Worm (Caenorhabditis elegans) whole organism, L4 larva: ENCODE measurements around the gene F08F8.9.

Experiments
- D1046.2 ChIP-seq: fragments of 200-800 bp; sonication (Bioruptor generic); IDR thresholded peaks from 2 replicates; pipeline ENCODE4 v1.3.6; 2022; ENCODE audit warnings: missing genetic modification characterization, missing compliant biosample characterization
- F10B5.3 ChIP-seq: sonication (generic microtip); optimal IDR thresholded peaks from 2 replicates; lab custom pipeline; 2016; ENCODE audit warnings: mild to moderate bottlenecking, missing genetic modification characterization, missing compliant biosample characterization
- F49E8.2 ChIP-seq: sonication (generic microtip); optimal IDR thresholded peaks from 2 replicates; lab custom pipeline; 2016; ENCODE audit warnings: missing compliant biosample characterization, mild to moderate bottlenecking, missing genetic modification characterization, borderline replicate concordance
- T20F7.1 ChIP-seq: fragments of 200-800 bp; sonication (Bioruptor generic); optimal IDR thresholded peaks from 2 replicates; lab custom pipeline; 2018; ENCODE audit warnings: mild to moderate bottlenecking, missing genetic modification characterization, missing compliant biosample characterization
- T26A8.4 ChIP-seq: fragments of 200-800 bp; sonication (Bioruptor generic); IDR thresholded peaks from 2 replicates; pipeline ENCODE4 v1.3.6; 2022; ENCODE audit warnings: missing genetic modification characterization, missing compliant biosample characterization
- ZK337.2 ChIP-seq: fragments of 200-800 bp; sonication (Bioruptor generic); IDR thresholded peaks from 2 replicates; pipeline ENCODE4 v1.3.6; 2022; ENCODE audit warnings: missing genetic modification reagents, missing genetic modification characterization, missing compliant biosample characterization
- aha-1 ChIP-seq: fragments of 150-350 bp; peaks from one replicate; lab custom pipeline; 2014; ENCODE audit warnings: missing biosample characterization, missing genetic modification characterization
- aly-2 ChIP-seq: sonication (generic microtip); optimal IDR thresholded peaks from 2 replicates; lab custom pipeline; 2018; ENCODE audit warnings: missing biosample characterization, missing genetic modification characterization
- ceh-28 ChIP-seq: fragments of 150-350 bp; optimal IDR thresholded peaks from 2 replicates; lab custom pipeline; 2014; ENCODE audit warnings: missing biosample characterization, missing genetic modification reagents, missing genetic modification characterization
- ceh-32 ChIP-seq: sonication (generic microtip); optimal IDR thresholded peaks from 2 replicates; lab custom pipeline; 2016; ENCODE audit warnings: mild to moderate bottlenecking, missing genetic modification characterization, missing compliant biosample characterization; ENCODE audit not compliant: poor library complexity
- ceh-82 ChIP-seq: sonication (generic microtip); optimal IDR thresholded peaks from 2 replicates; lab custom pipeline; 2017; ENCODE audit warnings: missing biosample characterization, missing genetic modification characterization
- cey-2 ChIP-seq: sonication (generic microtip); optimal IDR thresholded peaks from 3 replicates; lab custom pipeline; 2017; ENCODE audit warnings: missing genetic modification characterization, mild to moderate bottlenecking, missing compliant biosample characterization, antibody characterized with exemption, borderline replicate concordance; ENCODE audit not compliant: insufficient read depth
- daf-16 ChIP-seq, 3 experiments: sonication (generic microtip); optimal IDR thresholded peaks; 2 replicates each; lab custom pipeline; 2016 to 2017; ENCODE audit warnings: missing genetic modification characterization in 3 of 3, missing genetic modification reagents in 3 of 3, mild to moderate bottlenecking in 2 of 3, missing compliant biosample characterization in 2 of 3, missing biosample characterization in 1 of 3, moderate library complexity in 1 of 3
- dmd-6 ChIP-seq: fragments of 200-800 bp; sonication (Bioruptor generic); IDR thresholded peaks from 2 replicates; pipeline ENCODE4 v1.3.6; 2022; ENCODE audit warnings: missing genetic modification reagents, missing genetic modification characterization, missing compliant biosample characterization
- dmd-8 ChIP-seq: fragments of 200-800 bp; sonication (Bioruptor generic); IDR thresholded peaks from 2 replicates; pipeline ENCODE4 v1.3.6; 2022; ENCODE audit warnings: missing genetic modification characterization, missing compliant biosample characterization
- dmd-9 ChIP-seq: fragments of 200-800 bp; sonication (Bioruptor generic); IDR thresholded peaks from 2 replicates; pipeline ENCODE4 v1.3.6; 2022; ENCODE audit warnings: missing genetic modification reagents, missing genetic modification characterization, missing compliant biosample characterization
- dpl-1 ChIP-seq: fragments of 150-350 bp; optimal IDR thresholded peaks from 2 replicates; lab custom pipeline; 2014; ENCODE audit warnings: missing biosample characterization, missing genetic modification reagents, missing genetic modification characterization
- dve-1 ChIP-seq: sonication (generic microtip); optimal IDR thresholded peaks from 2 replicates; lab custom pipeline; 2017; ENCODE audit warnings: antibody characterized with exemption, mild to moderate bottlenecking, missing genetic modification characterization, missing compliant biosample characterization; ENCODE audit not compliant: insufficient read depth
- egl-43 ChIP-seq: fragments of 200-800 bp; sonication (Bioruptor generic); IDR thresholded peaks from 2 replicates; pipeline ENCODE4 v1.3.6; 2022; ENCODE audit warnings: missing genetic modification reagents, missing genetic modification characterization, missing compliant biosample characterization
- fkh-10 ChIP-seq: fragments of 150-350 bp; optimal IDR thresholded peaks from 2 replicates; lab custom pipeline; 2014; ENCODE audit warnings: missing biosample characterization, missing genetic modification reagents, missing genetic modification characterization
- fos-1 ChIP-seq: fragments of 150-350 bp; optimal IDR thresholded peaks from 2 replicates; lab custom pipeline; 2014; ENCODE audit warnings: missing biosample characterization, missing genetic modification characterization
- hlh-11 ChIP-seq: fragments of 200-800 bp; sonication (Bioruptor generic); optimal IDR thresholded peaks from 2 replicates; lab custom pipeline; 2018; ENCODE audit warnings: mild to moderate bottlenecking, missing genetic modification characterization, missing compliant biosample characterization
- jun-1 ChIP-seq: fragments of 150-350 bp; optimal IDR thresholded peaks from 2 replicates; lab custom pipeline; 2014; ENCODE audit warnings: missing biosample characterization, missing genetic modification reagents, missing genetic modification characterization
- lin-38 ChIP-seq: fragments of 200-800 bp; sonication (Bioruptor generic); IDR thresholded peaks from 2 replicates; pipeline ENCODE4 v1.3.6; 2022; ENCODE audit warnings: missing genetic modification reagents, missing genetic modification characterization, missing compliant biosample characterization
- madf-9 ChIP-seq: fragments of 200-800 bp; sonication (Bioruptor generic); conservative IDR thresholded peaks from 2 replicates; pipeline ENCODE4 v1.3.6; 2022; ENCODE audit warnings: missing genetic modification reagents, missing genetic modification characterization, missing compliant biosample characterization
- mep-1 ChIP-seq: fragments of 150-350 bp; sonication (generic microtip); optimal IDR thresholded peaks from 3 replicates; lab custom pipeline; 2014; ENCODE audit warnings: missing biosample characterization, missing genetic modification characterization
- mes-2 ChIP-seq: sonication (generic microtip); optimal IDR thresholded peaks from 2 replicates; lab custom pipeline; 2016; ENCODE audit warnings: missing genotype, mild to moderate bottlenecking, missing genetic modification characterization, missing compliant biosample characterization; ENCODE audit not compliant: poor library complexity, severe bottlenecking
- mxl-2 ChIP-seq: fragments of 200-800 bp; sonication (Bioruptor generic); conservative IDR thresholded peaks from 2 replicates; pipeline ENCODE4 v1.3.6; 2022; ENCODE audit warnings: missing genetic modification reagents, missing genetic modification characterization, missing compliant biosample characterization
- mxl-3 ChIP-seq: fragments of 200-800 bp; sonication (Bioruptor generic); optimal IDR thresholded peaks from 2 replicates; lab custom pipeline; 2018; ENCODE audit warnings: mild to moderate bottlenecking, missing genetic modification characterization, missing compliant biosample characterization
- nhr-111 ChIP-seq: fragments of 200-800 bp; sonication (Bioruptor generic); optimal IDR thresholded peaks from 2 replicates; lab custom pipeline; 2018; ENCODE audit warnings: mild to moderate bottlenecking, missing genetic modification characterization, missing compliant biosample characterization
- nhr-28 ChIP-seq: fragments of 150-350 bp; optimal IDR thresholded peaks from 2 replicates; lab custom pipeline; 2014; ENCODE audit warnings: missing biosample characterization, missing genetic modification characterization
- nhr-42 ChIP-seq: fragments of 200-800 bp; sonication (Bioruptor generic); IDR thresholded peaks from 2 replicates; pipeline ENCODE4 v1.3.6; 2022; ENCODE audit warnings: missing genetic modification characterization, missing compliant biosample characterization
- nhr-48 ChIP-seq: sonication (generic microtip); optimal IDR thresholded peaks from 2 replicates; lab custom pipeline; 2016; ENCODE audit warnings: mild to moderate bottlenecking, missing genetic modification characterization, missing compliant biosample characterization
- nhr-6 ChIP-seq: fragments of 150-350 bp; optimal IDR thresholded peaks from 2 replicates; lab custom pipeline; 2014; ENCODE audit warnings: missing biosample characterization, missing genetic modification characterization
- nhr-76 ChIP-seq: fragments of 150-350 bp; optimal IDR thresholded peaks from 2 replicates; lab custom pipeline; 2014; ENCODE audit warnings: missing biosample characterization, missing genetic modification characterization
- nhr-77 ChIP-seq: fragments of 150-350 bp; optimal IDR thresholded peaks from 2 replicates; lab custom pipeline; 2014; ENCODE audit warnings: missing biosample characterization, missing genetic modification characterization
- php-3 ChIP-seq: fragments of 200-800 bp; sonication (Bioruptor generic); IDR thresholded peaks from 2 replicates; pipeline ENCODE4 v1.3.6; 2022; ENCODE audit warnings: missing genetic modification reagents, missing genetic modification characterization, missing compliant biosample characterization
- pqm-1 ChIP-seq: sonication (generic microtip); optimal IDR thresholded peaks from 2 replicates; lab custom pipeline; 2017; ENCODE audit warnings: missing biosample characterization, missing genetic modification characterization
- spr-3 ChIP-seq: fragments of 200-800 bp; sonication (Bioruptor generic); optimal IDR thresholded peaks from 2 replicates; lab custom pipeline; 2018; ENCODE audit warnings: mild to moderate bottlenecking, missing genetic modification characterization, missing compliant biosample characterization
- unc-62 ChIP-seq, 3 experiments: fragments of 150-350 bp in 1 of 3; sonication (generic microtip); optimal IDR thresholded peaks in 2 of 3; peaks in 1 of 3; 1 replicate in 1 of 3; 2 replicates in 2 of 3; lab custom pipeline; 2014 to 2017; ENCODE audit warnings: missing biosample characterization in 3 of 3, missing genetic modification characterization in 3 of 3, missing genetic modification reagents in 3 of 3, missing genotype in 1 of 3
- zfp-3 ChIP-seq: fragments of 200-800 bp; sonication (Bioruptor generic); conservative IDR thresholded peaks from 2 replicates; pipeline ENCODE4 v1.3.6; 2022; ENCODE audit warnings: missing genetic modification reagents, missing genetic modification characterization, missing compliant biosample characterization
- zip-2 ChIP-seq: fragments of 150-350 bp; optimal IDR thresholded peaks from 2 replicates; lab custom pipeline; 2014; ENCODE audit warnings: missing biosample characterization, missing genetic modification characterization

F08F8.9 gene

ce11 chrIII:7380120-7380519 lies 26.3 kb upstream of the F08F8.9 start:
- TF ChIP-seq ceh-28 (tag; lab: Kevin White, UChicago) (no peak), aha-1 (peak; percentile 91), zip-2 (tag; lab: Kevin White, UChicago) (no peak)

- TF ChIP-seq lin-38 (no peak), pqm-1 (tag; lab: Kevin White, UChicago) (no peak), nhr-6 (tag; lab: Kevin White, UChicago) (no peak), F49E8.2 (tag; lab: Kevin White, UChicago) (no peak), fos-1 (tag; lab: Kevin White, UChicago) (no peak), spr-3 (GFP tag; lab: Kevin White, UChicago) (no peak), F10B5.3 (no peak), jun-1 (no peak), ZK337.2 (GFP tag; lab: Robert Waterston, UW) (no peak), zfp-3 (GFP tag; lab: Robert Waterston, UW) (no peak), nhr-76 (no peak), unc-62 (GFP tag; optimal IDR thresholded peaks at IDR 0.05 in 1 of 2; lab: Kevin White, UChicago) (no peak), unc-62 (tag; optimal IDR thresholded peaks at IDR 0.05; lab: Kevin White, UChicago) (no peak)
- TF ChIP-seq, all 104 proteins: peak for 0
These were observed 25.2 kb upstream of the F08F8.9 start, which contains the start of gene T20B12.7 for ce11 chrIII:7378945-7379344. T20B12.7 (minus strand) TSS chrIII:7379045.

DNA sequence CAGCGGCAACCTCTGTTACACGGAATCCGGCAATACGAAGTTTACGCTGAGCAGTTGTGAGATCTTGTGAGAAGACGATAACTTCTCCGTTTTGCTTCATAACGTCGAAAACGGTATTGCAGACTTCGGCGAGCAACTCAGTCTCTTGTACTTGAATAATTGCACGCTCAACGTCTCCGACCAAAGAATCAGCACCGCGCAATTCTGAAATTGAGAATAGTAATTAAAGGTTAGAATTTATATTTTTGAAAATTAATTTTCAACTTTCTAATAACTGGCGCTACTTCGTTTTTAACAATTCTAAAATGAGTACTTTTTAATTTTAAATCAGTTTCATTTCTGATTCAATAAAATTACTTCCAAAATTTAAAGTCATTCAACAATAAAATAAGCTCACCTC lies 24.8 kb upstream of the F08F8.9 start:
- TF ChIP-seq unc-62 (GFP tag; optimal IDR thresholded peaks at IDR 0.05 in 1 of 2; lab: Kevin White, UChicago) (peak in 1 of 2 experiments; percentile 91), unc-62 (tag; optimal IDR thresholded peaks at IDR 0.05; lab: Kevin White, UChicago) (no peak), ceh-82 (tag; lab: Kevin White, UChicago) (no peak)

- no peak for TF ChIP-seq jun-1
- TF ChIP-seq T20F7.1 (GFP tag; lab: Kevin White, UChicago) = peak; percentile 65
- 0 out of 2 replicates have a peak, but pooled peaks have one; percentile 30 for TF ChIP-seq php-3
- TF ChIP-seq dve-1 (tag; lab: Kevin White, UChicago) = peak; percentile 86
- no peak for TF ChIP-seq dmd-9 (GFP tag; lab: Robert Waterston, UW)
- TF ChIP-seq mxl-3 (GFP tag; lab: Kevin White, UChicago) = peak; percentile 92
- no peak for TF ChIP-seq F10B5.3
- peak; percentile 86 for TF ChIP-seq dmd-6 (GFP tag; lab: Robert Waterston, UW)
- no peak for TF ChIP-seq nhr-111
- TF ChIP-seq nhr-48 (tag; lab: Kevin White, UChicago) = peak; percentile 89
- peak; percentile 56; the same call in 1 of the 2 replicates for TF ChIP-seq egl-43 (GFP tag; lab: Robert Waterston, UW)
- peak; percentile 17 for TF ChIP-seq pqm-1 (tag; lab: Kevin White, UChicago)
- no peak for TF ChIP-seq D1046.2
- no peak for TF ChIP-seq aly-2 (tag; lab: Kevin White, UChicago)
- TF ChIP-seq daf-16 (GFP tag; optimal IDR thresholded peaks at IDR 0.05; lab: Kevin White, UChicago) = no peak
- TF ChIP-seq daf-16 (tag; optimal IDR thresholded peaks at IDR 0.05; lab: Kevin White, UChicago) = peak; percentile 68
- no peak for TF ChIP-seq fkh-10 (GFP tag; lab: Kevin White, UChicago)
- no peak for TF ChIP-seq ceh-32
- TF ChIP-seq mep-1 (tag; lab: Kevin White, UChicago) = peak; percentile 79
- no peak for TF ChIP-seq madf-9 (GFP tag; lab: Robert Waterston, UW)
- peak; percentile 2 for TF ChIP-seq nhr-77
- peak; percentile 92 for TF ChIP-seq hlh-11
- TF ChIP-seq dpl-1 (GFP tag; lab: Kevin White, UChicago) = peak; percentile 49
- no peak for TF ChIP-seq mxl-2 (GFP tag; lab: Robert Waterston, UW)
- peak; percentile 74 for TF ChIP-seq T26A8.4 (GFP tag; lab: Robert Waterston, UW)
- TF ChIP-seq mes-2 = peak; percentile 46
- TF ChIP-seq zfp-3 (GFP tag; lab: Robert Waterston, UW) = 0 out of 2 replicates have a peak, but pooled peaks have one; percentile 46
- TF ChIP-seq nhr-42 (GFP tag; lab: Robert Waterston, UW) = no peak
- TF ChIP-seq lin-38 = no peak
- peak; percentile 64 for TF ChIP-seq cey-2 (tag; lab: Kevin White, UChicago)
- no peak for TF ChIP-seq ZK337.2 (GFP tag; lab: Robert Waterston, UW)
- TF ChIP-seq dmd-8 (GFP tag; lab: Robert Waterston, UW) = no peak
- peak; percentile 98 for TF ChIP-seq nhr-28
These were observed 22.5 kb upstream of the F08F8.9 start for ce11 chrIII:7376143-7376802.
